Fruit fly (Drosophila melanogaster) whole organism, embryonic: ENCODE results near the gene Rnp4F.
A peak's percentile ranks its signal among the peaks of the same experiment; 100 is the strongest.

Experiments used
- Atf-2 ChIP-seq: fragments of 200-800 bp; sonication (Bioruptor generic); optimal IDR thresholded peaks from 2 replicates; lab custom pipeline; 2016; ENCODE audit warnings: missing biosample characterization, missing genetic modification characterization
- Bgb ChIP-seq: fragments of 200-800 bp; sonication (Bioruptor generic); IDR thresholded peaks from 2 replicates; pipeline ENCODE4 v1.3.6; 2022; ENCODE audit warnings: missing biosample characterization, missing genetic modification characterization; ENCODE audit not compliant: partially characterized antibody
- CG11085 ChIP-seq: fragments of 200-800 bp; sonication (Bioruptor generic); IDR thresholded peaks from 2 replicates; pipeline ENCODE4 v1.3.6; 2022; ENCODE audit warnings: missing biosample characterization, missing genetic modification characterization
- CG13424 ChIP-seq: fragments of 200-800 bp; sonication (Bioruptor generic); optimal IDR thresholded peaks from 2 replicates; lab custom pipeline; 2019; ENCODE audit warnings: missing biosample characterization, mild to moderate bottlenecking, missing genetic modification characterization, moderate library complexity
- CG14860 ChIP-seq: fragments of 200-800 bp; sonication (Bioruptor generic); IDR thresholded peaks from 3 replicates; pipeline ENCODE4 v1.3.6; 2022; ENCODE audit warnings: missing biosample characterization, missing genetic modification characterization; ENCODE audit not compliant: partially characterized antibody
- CG15073 ChIP-seq: fragments of 200-800 bp; sonication (Bioruptor generic); optimal IDR thresholded peaks from 2 replicates; lab custom pipeline; 2016; ENCODE audit warnings: missing biosample characterization, missing genetic modification characterization
- CG17568 ChIP-seq: fragments of 200-800 bp; sonication (Bioruptor generic); optimal IDR thresholded peaks from 2 replicates; lab custom pipeline; 2018; ENCODE audit warnings: missing biosample characterization, mild to moderate bottlenecking, missing genetic modification characterization, moderate library complexity
- CG2116 ChIP-seq: fragments of 200-800 bp; sonication (Bioruptor generic); optimal IDR thresholded peaks from 3 replicates; lab custom pipeline; 2018; ENCODE audit warnings: missing biosample characterization, mild to moderate bottlenecking, missing genetic modification characterization
- CG2889 ChIP-seq: fragments of 200-800 bp; sonication (Bioruptor generic); IDR thresholded peaks from 3 replicates; pipeline ENCODE4 v1.3.6; 2022; ENCODE audit warnings: missing biosample characterization, missing genetic modification characterization
- CG30403 ChIP-seq: fragments of 200-800 bp; sonication (Bioruptor generic); optimal IDR thresholded peaks from 3 replicates; lab custom pipeline; 2016; ENCODE audit warnings: missing biosample characterization, missing genetic modification characterization
- CG3065 ChIP-seq: fragments of 200-800 bp; sonication (Bioruptor generic); optimal IDR thresholded peaks from 2 replicates; lab custom pipeline; 2016; ENCODE audit warnings: missing biosample characterization, missing genetic modification characterization
- CG3163 ChIP-seq: fragments of 200-800 bp; sonication (Bioruptor generic); optimal IDR thresholded peaks from 3 replicates; lab custom pipeline; 2016; ENCODE audit warnings: missing biosample characterization, missing genetic modification characterization
- CG34224 ChIP-seq: fragments of 200-800 bp; sonication (Bioruptor generic); IDR thresholded peaks from 3 replicates; pipeline ENCODE4 v1.3.6; 2022; ENCODE audit warnings: missing biosample characterization, missing genetic modification characterization; ENCODE audit not compliant: partially characterized antibody
- CG3995 ChIP-seq: fragments of 200-800 bp; sonication (Bioruptor generic); optimal IDR thresholded peaks from 3 replicates; lab custom pipeline; 2016; ENCODE audit warnings: missing biosample characterization, missing genetic modification characterization
- CG42726 ChIP-seq: fragments of 200-800 bp; sonication (Bioruptor generic); IDR thresholded peaks from 2 replicates; pipeline ENCODE4 v1.3.6; 2022; ENCODE audit warnings: missing biosample characterization, missing genetic modification characterization; ENCODE audit not compliant: partially characterized antibody
- CG4424 ChIP-seq: fragments of 200-800 bp; sonication (Bioruptor generic); optimal IDR thresholded peaks from 3 replicates; lab custom pipeline; 2016; ENCODE audit warnings: missing biosample characterization, missing genetic modification characterization
- CG4707 ChIP-seq: fragments of 200-800 bp; sonication (Bioruptor generic); optimal IDR thresholded peaks from 2 replicates; lab custom pipeline; 2018; ENCODE audit warnings: missing biosample characterization, mild to moderate bottlenecking, missing genetic modification characterization, moderate library complexity
- CG7372 ChIP-seq: fragments of 200-800 bp; sonication (Bioruptor generic); IDR thresholded peaks from 2 replicates; pipeline ENCODE4 v1.3.6; 2022; ENCODE audit warnings: missing biosample characterization, missing genetic modification characterization
- CG8089 ChIP-seq: fragments of 200-800 bp; sonication (Bioruptor generic); optimal IDR thresholded peaks from 3 replicates; lab custom pipeline; 2016; ENCODE audit warnings: missing biosample characterization, missing genetic modification characterization
- CG9817 ChIP-seq: fragments of 200-800 bp; sonication (Bioruptor generic); optimal IDR thresholded peaks from 2 replicates; lab custom pipeline; 2018; ENCODE audit warnings: missing biosample characterization, mild to moderate bottlenecking, missing genetic modification characterization, moderate library complexity
- Dip2 ChIP-seq: fragments of 200-800 bp; sonication (Bioruptor generic); IDR thresholded peaks from 2 replicates; pipeline ENCODE4 v1.3.6; 2022; ENCODE audit warnings: missing biosample characterization, missing genetic modification characterization
- Dll ChIP-seq: fragments of 200-800 bp; sonication (Bioruptor generic); IDR thresholded peaks from 4 replicates; pipeline ENCODE4 v1.3.6; 2022; ENCODE audit warnings: missing biosample characterization, missing genetic modification characterization; ENCODE audit not compliant: partially characterized antibody
- Gsc ChIP-seq: fragments of 200-800 bp; sonication (Bioruptor generic); IDR thresholded peaks from 2 replicates; pipeline ENCODE4 v1.3.6; 2022; ENCODE audit warnings: missing biosample characterization, missing genetic modification characterization
- MBD-R2 ChIP-seq: fragments of 200-800 bp; sonication (Bioruptor generic); IDR thresholded peaks from 2 replicates; pipeline ENCODE4 v1.3.6; 2022; ENCODE audit warnings: missing biosample characterization, missing genetic modification characterization
- MESR4 ChIP-seq: fragments of 200-800 bp; sonication (Bioruptor generic); optimal IDR thresholded peaks from 2 replicates; lab custom pipeline; 2018; ENCODE audit warnings: missing biosample characterization, mild to moderate bottlenecking, missing genetic modification characterization, moderate library complexity
- Oaz ChIP-seq: fragments of 200-800 bp; sonication (Bioruptor generic); IDR thresholded peaks from 2 replicates; pipeline ENCODE4 v1.3.6; 2022; ENCODE audit warnings: missing biosample characterization, missing genetic modification characterization
- Sry-β ChIP-seq: fragments of 200-800 bp; sonication (Bioruptor generic); optimal IDR thresholded peaks from 2 replicates; lab custom pipeline; 2018; ENCODE audit warnings: missing biosample characterization, mild to moderate bottlenecking, missing genetic modification characterization, moderate library complexity
- Sry-δ ChIP-seq: fragments of 200-800 bp; sonication (Bioruptor generic); optimal IDR thresholded peaks from 2 replicates; lab custom pipeline; 2016; ENCODE audit warnings: missing biosample characterization, missing genetic modification characterization
- Trl ChIP-seq, 3 experiments: fragments of >200 bp in 2 of 3; fragments of 200-800 bp in 1 of 3; sonication (Bioruptor generic) in 1 of 3; optimal IDR thresholded peaks; 2 replicates in 1 of 3; 3 replicates in 2 of 3; lab custom pipeline; 2016 to 2017; ENCODE audit warnings: missing biosample characterization in 1 of 3, missing genetic modification characterization in 1 of 3
- YL-1 ChIP-seq: fragments of 200-800 bp; sonication (Bioruptor generic); optimal IDR thresholded peaks from 3 replicates; lab custom pipeline; 2017; ENCODE audit warnings: missing biosample characterization, mild to moderate bottlenecking, missing genetic modification characterization
- abd-A ChIP-seq: fragments of 200-800 bp; sonication (Bioruptor generic); optimal IDR thresholded peaks from 3 replicates; lab custom pipeline; 2019; ENCODE audit warnings: missing biosample characterization, mild to moderate bottlenecking, missing genetic modification characterization, moderate library complexity
- ac ChIP-seq: fragments of 200-800 bp; sonication (Bioruptor generic); optimal IDR thresholded peaks from 3 replicates; lab custom pipeline; 2017; ENCODE audit warnings: missing biosample characterization, mild to moderate bottlenecking, missing genetic modification characterization
- bab2 ChIP-seq: fragments of 200-800 bp; sonication (Bioruptor generic); optimal IDR thresholded peaks from 2 replicates; lab custom pipeline; 2016; ENCODE audit warnings: missing biosample characterization, missing genetic modification characterization
- btn ChIP-seq: fragments of 200-800 bp; sonication (Bioruptor generic); optimal IDR thresholded peaks from 2 replicates; lab custom pipeline; 2016; ENCODE audit warnings: missing biosample characterization, missing genetic modification characterization
- danr ChIP-seq: fragments of 200-800 bp; sonication (Bioruptor generic); IDR thresholded peaks from 2 replicates; pipeline ENCODE4 v1.3.6; 2022; ENCODE audit warnings: missing biosample characterization, missing genetic modification characterization
- gsb ChIP-seq: fragments of 200-800 bp; sonication (Bioruptor generic); IDR thresholded peaks from 2 replicates; pipeline ENCODE4 v1.3.6; 2022; ENCODE audit warnings: missing biosample characterization, missing genetic modification characterization
- insv ChIP-seq, 2 experiments: fragments of 200-800 bp; sonication (Bioruptor generic); optimal IDR thresholded peaks; 3 replicates each; lab custom pipeline; 2016 to 2018; ENCODE audit warnings: missing biosample characterization in 2 of 2, missing genetic modification characterization in 2 of 2
- jigr1 ChIP-seq: fragments of 200-800 bp; sonication (Bioruptor generic); IDR thresholded peaks from 3 replicates; pipeline ENCODE4 v1.3.6; 2022; ENCODE audit warnings: missing biosample characterization, missing genetic modification characterization
- kah ChIP-seq: fragments of 200-800 bp; sonication (Bioruptor generic); optimal IDR thresholded peaks from 2 replicates; lab custom pipeline; 2018; ENCODE audit warnings: missing biosample characterization, mild to moderate bottlenecking, missing genetic modification characterization
- klu ChIP-seq: fragments of 200-800 bp; sonication (Bioruptor generic); IDR thresholded peaks from 2 replicates; pipeline ENCODE4 v1.3.6; 2022; ENCODE audit warnings: missing biosample characterization, missing genetic modification characterization
- lab ChIP-seq: fragments of 200-800 bp; sonication (Bioruptor generic); optimal IDR thresholded peaks from 3 replicates; lab custom pipeline; 2017; ENCODE audit warnings: missing biosample characterization, missing genetic modification characterization, mild to moderate bottlenecking, moderate library complexity, missing genetic modification reagents
- nmo ChIP-seq: fragments of 200-800 bp; sonication (Bioruptor generic); optimal IDR thresholded peaks from 2 replicates; lab custom pipeline; 2018; ENCODE audit warnings: missing biosample characterization, mild to moderate bottlenecking, missing genetic modification characterization, moderate library complexity
- onecut ChIP-seq: fragments of 200-800 bp; sonication (Bioruptor generic); IDR thresholded peaks from 2 replicates; pipeline ENCODE4 v1.3.6; 2022; ENCODE audit warnings: missing biosample characterization, missing genetic modification characterization
- p53 ChIP-seq: fragments of 200-800 bp; sonication (Bioruptor generic); optimal IDR thresholded peaks from 2 replicates; lab custom pipeline; 2016; ENCODE audit warnings: missing biosample characterization, missing genetic modification characterization
- pho ChIP-seq: fragments of 200-800 bp; sonication (Bioruptor generic); optimal IDR thresholded peaks from 2 replicates; lab custom pipeline; 2016; ENCODE audit warnings: missing biosample characterization, missing genetic modification characterization
- rib ChIP-seq: fragments of 200-800 bp; sonication (Bioruptor generic); IDR thresholded peaks from 2 replicates; pipeline ENCODE4 v1.3.6; 2022; ENCODE audit warnings: missing biosample characterization, missing genetic modification characterization
- seq ChIP-seq: fragments of 200-800 bp; sonication (Bioruptor generic); IDR thresholded peaks from 2 replicates; pipeline ENCODE4 v1.3.6; 2022; ENCODE audit warnings: missing biosample characterization, missing genetic modification characterization
- stwl ChIP-seq: fragments of 200-800 bp; sonication (Bioruptor generic); optimal IDR thresholded peaks from 3 replicates; lab custom pipeline; 2018; ENCODE audit warnings: missing biosample characterization, mild to moderate bottlenecking, missing genetic modification characterization, moderate library complexity
- vnd ChIP-seq: fragments of 200-800 bp; sonication (Bioruptor generic); IDR thresholded peaks from 3 replicates; pipeline ENCODE4 v1.3.6; 2022; ENCODE audit warnings: missing biosample characterization, missing genetic modification characterization; ENCODE audit not compliant: partially characterized antibody
- wek ChIP-seq: fragments of 200-800 bp; sonication (Bioruptor generic); optimal IDR thresholded peaks from 3 replicates; lab custom pipeline; 2018; ENCODE audit warnings: missing biosample characterization, mild to moderate bottlenecking, missing genetic modification characterization, moderate library complexity
- zen2 ChIP-seq: fragments of 200-800 bp; sonication (Bioruptor generic); IDR thresholded peaks from 3 replicates; pipeline ENCODE4 v1.3.6; 2022; ENCODE audit warnings: missing biosample characterization, missing genetic modification characterization; ENCODE audit not compliant: partially characterized antibody

The Rnp4F gene

dm6 chrX:5317170-5317569 lies 5.3 kb downstream of the Rnp4F start, which contains the start of the genes CG15930 and Sas10 (continued):
- TF ChIP-seq CG11085 (GFP tag; lab: Robert Waterston, UW), result no peak
- peak; percentile 23; the same call in 1 of the 4 replicates for TF ChIP-seq Dll
- TF ChIP-seq jigr1 (GFP tag; lab: Robert Waterston, UW), result no peak
- TF ChIP-seq CG3163 (GFP tag; lab: Kevin White, UChicago), result no peak
- peak; percentile 63 for TF ChIP-seq MBD-R2 (GFP tag; lab: Robert Waterston, UW)
- no peak for TF ChIP-seq Oaz (GFP tag; lab: Robert Waterston, UW)
- TF ChIP-seq CG15073 (GFP tag; lab: Kevin White, UChicago), result no peak
- no peak for TF ChIP-seq kah
- no peak for TF ChIP-seq CG42726 (GFP tag; lab: Robert Waterston, UW)
- TF ChIP-seq danr (GFP tag; lab: Robert Waterston, UW), result no peak
- TF ChIP-seq zen2 (GFP tag; lab: Robert Waterston, UW), result no peak; the same call in 2 of the 3 replicates
- TF ChIP-seq MESR4 (GFP tag; lab: Kevin White, UChicago), result peak; percentile 42
- TF ChIP-seq CG3995, result no peak
- no peak for TF ChIP-seq nmo
- TF ChIP-seq p53, result no peak
- TF ChIP-seq Bgb (GFP tag; lab: Robert Waterston, UW), result peak; percentile 47; the same call in 1 of the 2 replicates
- no peak for TF ChIP-seq gsb (GFP tag; lab: Robert Waterston, UW)
- no peak for TF ChIP-seq CG2889 (GFP tag; lab: Robert Waterston, UW)
- TF ChIP-seq CG17568, result no peak
- TF ChIP-seq CG30403, result no peak
- no peak for TF ChIP-seq btn
- TF ChIP-seq Dip2 (GFP tag; lab: Robert Waterston, UW), result no peak
- TF ChIP-seq CG4424 (GFP tag; lab: Kevin White, UChicago), result no peak
- TF ChIP-seq wek, result no peak
- TF ChIP-seq CG3065 (GFP tag; lab: Kevin White, UChicago), result no peak
- no peak for TF ChIP-seq CG7372 (GFP tag; lab: Robert Waterston, UW)
- peak; percentile 8 for TF ChIP-seq YL-1 (GFP tag; lab: Kevin White, UChicago)
- TF ChIP-seq insv (GFP tag; optimal IDR thresholded peaks at IDR 0.05; lab: Kevin White, UChicago), result no peak
- TF ChIP-seq lab (GFP tag; lab: Kevin White, UChicago), result no peak
- TF ChIP-seq onecut, result no peak
- TF ChIP-seq CG4707 (GFP tag; lab: Kevin White, UChicago), result no peak
- no peak for TF ChIP-seq klu (GFP tag; lab: Robert Waterston, UW)
- peak; percentile 79 for TF ChIP-seq Sry-δ (GFP tag; lab: Kevin White, UChicago)
- no peak for TF ChIP-seq CG9817 (tag; lab: Kevin White, UChicago)
- TF ChIP-seq vnd (GFP tag; lab: Robert Waterston, UW), result no peak
- TF ChIP-seq Gsc, result no peak
- no peak for TF ChIP-seq Trl (optimal IDR thresholded peaks at IDR 0.05; lab: Kevin White, UChicago)
- no peak for TF ChIP-seq Trl (GFP tag; optimal IDR thresholded peaks at IDR 0.05; lab: Kevin White, UChicago)
- peak; percentile 35; the same call in 1 of the 3 replicates for TF ChIP-seq CG34224 (GFP tag; lab: Robert Waterston, UW)
- peak; percentile 20 for TF ChIP-seq CG2116 (GFP tag; lab: Kevin White, UChicago)
- no peak for TF ChIP-seq CG8089 (GFP tag; lab: Kevin White, UChicago)
- TF ChIP-seq CG13424 (tag; lab: Kevin White, UChicago), result no peak
- no peak for TF ChIP-seq Atf-2 (GFP tag; lab: Kevin White, UChicago)
- TF ChIP-seq seq (GFP tag; lab: Robert Waterston, UW), result no peak
- no peak for TF ChIP-seq bab2 (GFP tag; lab: Kevin White, UChicago)
- TF ChIP-seq stwl (tag; lab: Kevin White, UChicago), result peak; percentile 84
- no peak for TF ChIP-seq rib
- TF ChIP-seq abd-A (tag; lab: Kevin White, UChicago), result no peak
- TF ChIP-seq ac (GFP tag; lab: Kevin White, UChicago), result no peak
- TF ChIP-seq pho, result no peak
- peak; percentile 13; the same call in 1 of the 3 replicates for TF ChIP-seq CG14860 (GFP tag; lab: Robert Waterston, UW)
- TF ChIP-seq Sry-β (GFP tag; lab: Kevin White, UChicago), result no peak
